Fruit fly (Drosophila melanogaster): ENCODE data around the gene Hsp68.

The Hsp68 gene

dm6 chr3R:24058041-24058440 is 931 bp upstream of the Hsp68 start, which contains the start of gene SMC1 (continued):
- TF ChIP-seq Atf-2 (GFP tag; optimal IDR thresholded peaks at IDR 0.05) (no peak), CG10321 (GFP tag; IDR thresholded peaks at IDR 0.05) (no peak), CG17912 (GFP tag; optimal IDR thresholded peaks at IDR 0.05) (peak; percentile 21), D (optimal IDR thresholded peaks at IDR 0.05) (no peak), D (GFP tag; optimal IDR thresholded peaks at IDR 0.05) (no peak), Hsf (GFP tag; optimal IDR thresholded peaks at IDR 0.05) (peak; percentile 29), Hr78 (GFP tag; optimal IDR thresholded peaks at IDR 0.05) (no peak), HmgD (GFP tag; optimal IDR thresholded peaks at IDR 0.05) (peak; percentile 76), CG1233 (GFP tag; optimal IDR thresholded peaks at IDR 0.05) (peak; percentile 14), CG17359 (tag; optimal IDR thresholded peaks at IDR 0.05) (no peak), yki (optimal IDR thresholded peaks at IDR 0.05) (no peak), Dfd (GFP tag; optimal IDR thresholded peaks at IDR 0.05) (no peak), sim (GFP tag; IDR thresholded peaks at IDR 0.05) (no peak), eyg (GFP tag; optimal IDR thresholded peaks at IDR 0.05) (peak; percentile 51), Myb (GFP tag; optimal IDR thresholded peaks at IDR 0.05) (peak; percentile 68), Sin3A (optimal IDR thresholded peaks at IDR 0.05) (peak; percentile 52), CG12071 (GFP tag; optimal IDR thresholded peaks at IDR 0.05) (no peak), pb (GFP tag; optimal IDR thresholded peaks at IDR 0.05) (no peak), bigmax (GFP tag; optimal IDR thresholded peaks at IDR 0.05) (peak; percentile 19), kah (GFP tag; optimal IDR thresholded peaks at IDR 0.05) (no peak), CG12219 (GFP tag; optimal IDR thresholded peaks at IDR 0.05) (no peak), Fer2 (tag; optimal IDR thresholded peaks at IDR 0.05) (peak; percentile 0), CG32772 (GFP tag; IDR thresholded peaks at IDR 0.05) (no peak), sr (GFP tag; IDR thresholded peaks at IDR 0.05) (no peak), zfh2 (GFP tag; optimal IDR thresholded peaks at IDR 0.05) (peak; percentile 57), Doc2 (GFP tag; IDR thresholded peaks at IDR 0.05) (no peak), gem (tag; optimal IDR thresholded peaks at IDR 0.05) (no peak), CG12236 (GFP tag; optimal IDR thresholded peaks at IDR 0.05) (no peak), pita (GFP tag; optimal IDR thresholded peaks at IDR 0.05) (no peak), CoRest (tag; optimal IDR thresholded peaks at IDR 0.05) (peak; percentile 46), bcd (GFP tag; optimal IDR thresholded peaks at IDR 0.05) (no peak), aop (GFP tag; IDR thresholded peaks at IDR 0.05) (no peak), jumu (GFP tag; optimal IDR thresholded peaks at IDR 0.05) (peak; percentile 64), Sox100B (GFP tag; optimal IDR thresholded peaks at IDR 0.05) (no peak), CG8359 (GFP tag; optimal IDR thresholded peaks at IDR 0.05; ENCODE audit: borderline replicate concordance) (no peak), nom (GFP tag; optimal IDR thresholded peaks at IDR 0.05) (peak; percentile 6), trem (tag; optimal IDR thresholded peaks at IDR 0.05) (peak; percentile 88), CG18262 (tag; optimal IDR thresholded peaks at IDR 0.05) (peak; percentile 15), NC2α (GFP tag; optimal IDR thresholded peaks at IDR 0.05) (no peak), dysf (GFP tag; IDR thresholded peaks at IDR 0.05) (peak; percentile 38; the same call in 2 of the 3 replicates), CG3847 (GFP tag; IDR thresholded peaks at IDR 0.05) (no peak), Dek (tag; optimal IDR thresholded peaks at IDR 0.05) (peak; percentile 54), chm (GFP tag; IDR thresholded peaks at IDR 0.05) (no peak), ase (GFP tag; IDR thresholded peaks at IDR 0.05) (no peak), CG6791 (GFP tag; IDR thresholded peaks at IDR 0.05; ENCODE audit: partially characterized antibody) (peak; percentile 100), Spps (tag; optimal IDR thresholded peaks at IDR 0.05) (no peak), row (GFP tag; IDR thresholded peaks at IDR 0.05) (peak; percentile 89), CG17829 (tag; optimal IDR thresholded peaks at IDR 0.05) (peak; percentile 68), CG2129 (GFP tag; IDR thresholded peaks at IDR 0.05; ENCODE audit: partially characterized antibody) (peak; percentile 98), nerfin-1 (tag; optimal IDR thresholded peaks at IDR 0.05) (no peak), Hmx (GFP tag; optimal IDR thresholded peaks at IDR 0.05) (no peak), fd102C (GFP tag; optimal IDR thresholded peaks at IDR 0.05) (no peak), H15 (GFP tag; IDR thresholded peaks at IDR 0.05) (no peak)

All from whole organism, embryonic.